Fruit fly (Drosophila melanogaster): ENCODE results near the gene CG17721.
A peak's percentile ranks its signal among the peaks of the same experiment; 100 is the strongest.

CG17721 gene

DNA sequence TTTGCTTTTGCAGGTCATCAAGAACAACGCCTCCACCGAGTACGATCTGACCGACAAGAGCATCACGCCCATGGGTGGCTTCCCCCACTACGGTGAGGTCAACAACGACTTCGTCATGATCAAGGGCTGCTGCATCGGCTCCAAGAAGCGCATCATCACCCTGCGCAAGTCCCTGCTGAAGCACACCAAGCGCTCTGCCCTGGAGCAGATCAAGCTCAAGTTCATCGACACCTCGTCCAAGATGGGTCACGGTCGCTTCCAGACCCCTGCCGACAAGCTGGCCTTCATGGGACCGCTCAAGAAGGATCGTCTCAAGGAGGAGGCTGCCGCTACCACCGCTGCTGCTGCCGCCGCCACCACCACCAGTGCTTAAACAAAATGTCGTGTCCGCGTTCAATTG is 10.5 kb upstream of the CG17721 start:
- no peak for TF ChIP-seq CG32121 (GFP tag; IDR thresholded peaks at IDR 0.05)
- no peak for TF ChIP-seq fd96Ca (GFP tag; IDR thresholded peaks at IDR 0.05)
- TF ChIP-seq EcR (GFP tag; optimal IDR thresholded peaks at IDR 0.05) = no peak
- TF ChIP-seq CG34367 (tag; optimal IDR thresholded peaks at IDR 0.05) = no peak
- TF ChIP-seq CG9948 (tag; optimal IDR thresholded peaks at IDR 0.05) = no peak
- no peak for TF ChIP-seq Pif1B (GFP tag; optimal IDR thresholded peaks at IDR 0.05)
- TF ChIP-seq Snoo (tag; optimal IDR thresholded peaks at IDR 0.05) = no peak
- TF ChIP-seq CG4496 (GFP tag; IDR thresholded peaks at IDR 0.05) = no peak
- TF ChIP-seq CG17806 (tag; optimal IDR thresholded peaks at IDR 0.05) = no peak
- no peak for TF ChIP-seq CG10348 (GFP tag; IDR thresholded peaks at IDR 0.05)
- TF ChIP-seq Pif1A (GFP tag; optimal IDR thresholded peaks at IDR 0.05) = no peak
- TF ChIP-seq gl (tag; optimal IDR thresholded peaks at IDR 0.05) = no peak

DNA sequence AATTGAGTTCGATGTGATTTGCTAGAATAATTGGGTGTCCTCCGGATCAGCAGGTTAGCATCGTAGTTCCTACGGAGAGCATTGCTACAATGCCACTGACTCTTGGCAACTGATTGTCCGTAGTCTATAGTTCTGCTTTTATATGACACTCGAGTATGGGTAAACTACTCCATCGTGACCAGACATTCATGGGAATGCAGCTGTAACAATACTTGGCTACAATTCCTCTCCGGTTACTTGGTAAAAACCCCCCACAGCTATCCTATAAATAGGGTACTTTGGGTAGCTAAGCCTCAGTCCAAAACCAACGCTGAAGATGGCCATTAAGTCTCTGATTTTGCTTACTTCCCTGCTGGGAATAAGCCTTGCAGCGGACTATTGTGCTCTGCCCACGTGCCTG is 9.7 kb upstream of the CG17721 start, which contains the start of gene scpr-C:
Gene scpr-C, plus strand, starts transcription at position 301 of the 400 bp plus-strand sequence.
- no peak for TF ChIP-seq CG17806 (tag; optimal IDR thresholded peaks at IDR 0.05)
- TF ChIP-seq CG13204 (GFP tag; optimal IDR thresholded peaks at IDR 0.05) = no peak
- TF ChIP-seq CG4496 (GFP tag; IDR thresholded peaks at IDR 0.05) = no peak
- TF ChIP-seq rn (GFP tag; IDR thresholded peaks at IDR 0.05) = no peak
- no peak for TF ChIP-seq CG8159 (tag; optimal IDR thresholded peaks at IDR 0.05)
- TF ChIP-seq Pif1A (GFP tag; optimal IDR thresholded peaks at IDR 0.05) = no peak
- no peak for TF ChIP-seq CG15710 (tag; optimal IDR thresholded peaks at IDR 0.05)
- no peak for TF ChIP-seq CG12605 (GFP tag; IDR thresholded peaks at IDR 0.05)
- no peak for TF ChIP-seq CG10348 (GFP tag; IDR thresholded peaks at IDR 0.05)
- no peak for TF ChIP-seq D1 (tag; optimal IDR thresholded peaks at IDR 0.05)
- no peak for TF ChIP-seq CG9948 (tag; optimal IDR thresholded peaks at IDR 0.05)

DNA sequence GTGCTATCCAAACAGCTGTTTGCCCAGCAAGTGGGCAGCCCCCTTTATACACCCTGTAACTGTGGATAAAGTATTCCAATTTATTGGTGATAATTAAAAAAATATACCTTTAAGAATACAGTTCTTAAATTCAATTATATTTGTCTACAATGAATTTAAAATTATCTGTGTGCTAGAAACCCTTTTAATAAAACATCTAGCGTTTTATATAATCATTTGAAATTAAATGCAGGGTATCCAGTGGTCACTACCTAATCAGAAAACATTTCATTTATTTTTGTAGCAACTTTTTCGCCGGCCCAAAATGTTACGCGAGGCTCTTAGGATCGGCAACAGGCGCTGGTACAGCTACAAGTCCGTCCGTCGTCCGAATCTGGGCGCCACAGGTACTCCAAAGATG is 8.4 kb upstream of the CG17721 start, which contains the start of gene CG17726:
Gene CG17726, plus strand, starts transcription at position 267 of the 400 bp plus-strand sequence.
- TF ChIP-seq Pif1A (GFP tag; optimal IDR thresholded peaks at IDR 0.05) = no peak
- TF ChIP-seq CG32121 (GFP tag; IDR thresholded peaks at IDR 0.05) = peak; percentile 97
- no peak for TF ChIP-seq Pif1B (GFP tag; optimal IDR thresholded peaks at IDR 0.05)
- peak; percentile 98 for TF ChIP-seq Ets98B (GFP tag; IDR thresholded peaks at IDR 0.05)
- TF ChIP-seq CG8301 (tag; optimal IDR thresholded peaks at IDR 0.05) = peak; percentile 96
- peak; percentile 95 for TF ChIP-seq CG9948 (tag; optimal IDR thresholded peaks at IDR 0.05)
- TF ChIP-seq CG14655 (GFP tag; optimal IDR thresholded peaks at IDR 0.05) = no peak
- TF ChIP-seq CG12605 (GFP tag; IDR thresholded peaks at IDR 0.05) = peak; percentile 99
- TF ChIP-seq rn (GFP tag; IDR thresholded peaks at IDR 0.05) = peak; percentile 95
- no peak for TF ChIP-seq D1 (tag; optimal IDR thresholded peaks at IDR 0.05)
- peak; percentile 99 for TF ChIP-seq CG4496 (GFP tag; IDR thresholded peaks at IDR 0.05)
- no peak for TF ChIP-seq CG13204 (GFP tag; optimal IDR thresholded peaks at IDR 0.05)
- peak; percentile 81 for TF ChIP-seq CG10348 (GFP tag; IDR thresholded peaks at IDR 0.05)
- TF ChIP-seq fd96Ca (GFP tag; IDR thresholded peaks at IDR 0.05) = peak; percentile 69; the same call in 2 of the 3 replicates
- TF ChIP-seq CG15710 (tag; optimal IDR thresholded peaks at IDR 0.05) = peak; percentile 98
- TF ChIP-seq gl (tag; optimal IDR thresholded peaks at IDR 0.05) = peak; percentile 90
- peak; percentile 97 for TF ChIP-seq CG34367 (tag; optimal IDR thresholded peaks at IDR 0.05)
- peak; percentile 42 for TF ChIP-seq EcR (GFP tag; optimal IDR thresholded peaks at IDR 0.05)
- peak; percentile 95 for TF ChIP-seq CG17806 (tag; optimal IDR thresholded peaks at IDR 0.05)
- peak; percentile 98 for TF ChIP-seq Snoo (tag; optimal IDR thresholded peaks at IDR 0.05)
- peak; percentile 98 for TF ChIP-seq CG8159 (tag; optimal IDR thresholded peaks at IDR 0.05)

DNA sequence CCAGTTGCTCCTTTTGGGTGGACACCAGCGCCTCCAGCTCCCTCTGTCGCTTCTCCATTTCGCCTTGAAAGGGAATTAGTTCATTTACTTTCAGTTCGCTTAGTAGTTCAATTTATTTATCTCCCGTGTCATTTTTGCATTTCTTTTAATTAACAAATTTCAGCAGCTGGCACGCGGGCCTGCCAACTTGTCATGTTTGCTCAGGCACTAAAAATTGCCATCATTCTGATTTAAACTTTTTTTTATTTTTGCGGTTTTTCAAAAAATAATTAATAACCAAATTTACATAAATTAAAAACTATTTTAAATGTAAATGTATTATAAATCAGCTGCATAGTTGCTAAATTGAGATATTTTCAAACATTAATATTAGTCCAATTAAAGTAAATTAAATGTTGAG is 4.5 kb upstream of the CG17721 start, which contains the start of gene GCC88:
Gene GCC88, minus strand, starts transcription at position 209 of the 400 bp plus-strand sequence.
- TF ChIP-seq CG8159 (tag; optimal IDR thresholded peaks at IDR 0.05) (no peak), rn (GFP tag; IDR thresholded peaks at IDR 0.05) (no peak), CG12605 (GFP tag; IDR thresholded peaks at IDR 0.05) (no peak), CG15710 (tag; optimal IDR thresholded peaks at IDR 0.05) (no peak), CG8301 (tag; optimal IDR thresholded peaks at IDR 0.05) (no peak), CG9948 (tag; optimal IDR thresholded peaks at IDR 0.05) (no peak), fd96Ca (GFP tag; IDR thresholded peaks at IDR 0.05) (no peak), CG32121 (GFP tag; IDR thresholded peaks at IDR 0.05) (no peak), CG17806 (tag; optimal IDR thresholded peaks at IDR 0.05) (no peak)

DNA sequence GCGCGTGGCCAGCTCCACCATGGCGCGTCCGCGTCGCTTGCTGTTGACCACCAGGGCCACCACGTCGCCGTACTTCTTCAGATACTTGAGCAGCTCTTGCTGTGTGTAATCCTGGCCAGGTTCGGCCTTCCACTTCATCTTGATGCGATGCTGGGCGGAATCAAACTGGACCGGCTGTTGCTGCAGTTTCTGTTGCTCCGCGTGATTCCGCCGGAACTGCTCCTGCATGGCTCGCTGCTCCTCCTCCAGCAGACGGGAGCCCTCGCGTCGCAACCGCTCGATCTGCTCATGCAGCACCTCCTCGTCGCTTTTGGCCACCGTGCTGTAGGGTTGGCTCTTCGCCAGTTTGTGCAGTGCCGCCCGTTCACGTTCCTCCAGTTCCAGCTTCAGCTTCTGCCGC is 3.9 kb upstream of the CG17721 start:
- TF ChIP-seq CG34367 (tag; optimal IDR thresholded peaks at IDR 0.05) (no peak), CG17806 (tag; optimal IDR thresholded peaks at IDR 0.05) (no peak), CG32121 (GFP tag; IDR thresholded peaks at IDR 0.05) (no peak), Ets98B (GFP tag; IDR thresholded peaks at IDR 0.05) (no peak), gl (tag; optimal IDR thresholded peaks at IDR 0.05) (no peak), CG9948 (tag; optimal IDR thresholded peaks at IDR 0.05) (no peak), CG10348 (GFP tag; IDR thresholded peaks at IDR 0.05) (no peak), CG15710 (tag; optimal IDR thresholded peaks at IDR 0.05) (no peak)

DNA sequence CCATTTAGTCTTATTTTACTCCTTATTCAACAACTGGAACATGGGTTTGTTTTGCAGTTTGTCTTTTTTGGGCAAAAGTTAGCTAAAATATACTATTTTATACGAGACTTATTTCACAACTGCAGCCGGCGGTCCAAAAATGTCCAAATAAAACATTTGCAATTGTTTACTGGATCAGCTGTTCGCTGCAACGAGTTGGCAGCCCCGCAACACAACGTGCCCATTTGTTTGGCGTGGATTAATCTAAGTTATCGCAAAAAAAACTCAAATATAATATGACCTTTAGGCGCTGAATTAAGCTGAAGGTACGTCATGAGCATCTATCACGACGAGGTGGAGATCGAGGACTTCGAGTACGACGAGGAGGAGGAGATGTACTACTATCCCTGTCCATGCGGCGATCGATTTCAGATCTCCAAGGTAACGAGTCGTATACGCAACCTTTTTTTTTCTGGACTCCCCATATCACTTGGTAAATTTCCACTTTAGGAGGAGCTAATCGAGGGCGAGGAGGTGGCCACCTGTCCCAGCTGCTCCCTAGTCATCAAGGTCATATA is 3.2 kb upstream of the CG17721 start, which contains the start of the genes CG17187 and Dph3:
Gene CG17187, minus strand, starts transcription at position 175 of the 557 bp plus-strand sequence.
Gene Dph3, plus strand, starts transcription at position 208 of the 557 bp plus-strand sequence.
- TF ChIP-seq EcR (GFP tag; optimal IDR thresholded peaks at IDR 0.05) (no peak), CG17806 (tag; optimal IDR thresholded peaks at IDR 0.05) (no peak), CG9948 (tag; optimal IDR thresholded peaks at IDR 0.05) (no peak), CG8159 (tag; optimal IDR thresholded peaks at IDR 0.05) (no peak), rn (GFP tag; IDR thresholded peaks at IDR 0.05) (no peak), D1 (tag; optimal IDR thresholded peaks at IDR 0.05) (no peak), fd96Ca (GFP tag; IDR thresholded peaks at IDR 0.05) (no peak), CG32121 (GFP tag; IDR thresholded peaks at IDR 0.05) (no peak), CG8301 (tag; optimal IDR thresholded peaks at IDR 0.05) (no peak), Snoo (tag; optimal IDR thresholded peaks at IDR 0.05) (no peak), CG4496 (GFP tag; IDR thresholded peaks at IDR 0.05) (no peak), Pif1A (GFP tag; optimal IDR thresholded peaks at IDR 0.05) (no peak), CG10348 (GFP tag; IDR thresholded peaks at IDR 0.05) (no peak), CG13204 (GFP tag; optimal IDR thresholded peaks at IDR 0.05) (no peak), Ets98B (GFP tag; IDR thresholded peaks at IDR 0.05) (no peak), CG15710 (tag; optimal IDR thresholded peaks at IDR 0.05) (no peak), CG34367 (tag; optimal IDR thresholded peaks at IDR 0.05) (no peak)
